Fruit fly (Drosophila melanogaster): ENCODE measurements around the gene sowah.
A peak's percentile ranks its signal among the peaks of the same experiment; 100 is the strongest.

Gene sowah

DNA sequence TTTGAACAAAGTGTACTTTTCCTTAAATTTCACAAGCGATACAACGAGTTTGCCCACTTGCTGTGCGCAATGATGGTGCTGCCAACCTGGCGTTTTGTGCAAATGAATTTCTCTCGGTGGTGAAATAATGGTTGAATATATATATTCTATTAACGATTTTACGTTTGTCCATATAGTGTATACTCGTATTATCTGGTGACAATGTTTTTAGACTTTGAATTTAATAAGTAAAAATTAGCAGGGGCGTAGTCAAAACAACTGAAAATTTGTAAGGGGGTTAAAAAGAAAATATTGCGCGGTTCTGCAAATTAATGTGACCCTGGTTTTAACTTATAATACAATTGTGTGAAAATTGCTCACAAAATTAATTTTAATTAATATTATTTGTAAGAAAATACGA, 48.4 kb downstream of the sowah start, which contains the start of the genes ver and Gcn5 (continued):
- peak; percentile 92 for TF ChIP-seq sisA (GFP tag; IDR thresholded peaks at IDR 0.05)
- peak; percentile 70 for TF ChIP-seq CG3838 (GFP tag; optimal IDR thresholded peaks at IDR 0.05)
- TF ChIP-seq CG12942 (GFP tag; optimal IDR thresholded peaks at IDR 0.05): peak; percentile 86
- TF ChIP-seq CG4617 (GFP tag; optimal IDR thresholded peaks at IDR 0.05; ENCODE audit: borderline replicate concordance): peak; percentile 74
- no peak for TF ChIP-seq sima (GFP tag; optimal IDR thresholded peaks at IDR 0.05)
- TF ChIP-seq CG17802 (tag; optimal IDR thresholded peaks at IDR 0.05): peak; percentile 70
- TF ChIP-seq wor (GFP tag; IDR thresholded peaks at IDR 0.05): peak; percentile 88
- TF ChIP-seq CrebB (tag; optimal IDR thresholded peaks at IDR 0.05): peak; percentile 71
- TF ChIP-seq tll (GFP tag; optimal IDR thresholded peaks at IDR 0.05): peak in 1 of 2 experiments; percentile 27
- peak; percentile 80 for TF ChIP-seq CG31388 (GFP tag; optimal IDR thresholded peaks at IDR 0.05)
- peak; percentile 72 for TF ChIP-seq Gsc (GFP tag; IDR thresholded peaks at IDR 0.05)
- TF ChIP-seq CG12391 (tag; optimal IDR thresholded peaks at IDR 0.05): peak; percentile 95
- no peak for TF ChIP-seq CG8478 (optimal IDR thresholded peaks at IDR 0.05)
- TF ChIP-seq jumu (GFP tag; optimal IDR thresholded peaks at IDR 0.05): peak; percentile 78
- peak; percentile 45 for TF ChIP-seq CG9876 (GFP tag; optimal IDR thresholded peaks at IDR 0.05)
- peak; percentile 56 for TF ChIP-seq CG15479 (GFP tag; optimal IDR thresholded peaks at IDR 0.05)
- peak; percentile 84 for TF ChIP-seq CG1529 (GFP tag; optimal IDR thresholded peaks at IDR 0.05)
- peak; percentile 82 for TF ChIP-seq E2f2 (GFP tag; IDR thresholded peaks at IDR 0.05)
- peak; percentile 81 for TF ChIP-seq maf-S (GFP tag; optimal IDR thresholded peaks at IDR 0.05)
- no peak for TF ChIP-seq sd (tag; optimal IDR thresholded peaks at IDR 0.05)
- 0 out of 2 replicates have a peak, but pooled peaks have one; percentile 60 for TF ChIP-seq GATAe (GFP tag; conservative IDR thresholded peaks at IDR 0.05)
- TF ChIP-seq phol (tag; optimal IDR thresholded peaks at IDR 0.05): peak; percentile 92
- TF ChIP-seq CG6683 (GFP tag; optimal IDR thresholded peaks at IDR 0.05): peak; percentile 72
- TF ChIP-seq ewg (GFP tag; optimal IDR thresholded peaks at IDR 0.05): peak; percentile 90
- TF ChIP-seq CG7372 (GFP tag; IDR thresholded peaks at IDR 0.05): peak; percentile 94
- TF ChIP-seq ERR (GFP tag; optimal IDR thresholded peaks at IDR 0.05): no peak
- TF ChIP-seq bigmax (GFP tag; optimal IDR thresholded peaks at IDR 0.05): peak; percentile 71
- TF ChIP-seq B-H2 (GFP tag; optimal IDR thresholded peaks at IDR 0.05): peak; percentile 86
- peak; percentile 76 for TF ChIP-seq bowl (GFP tag; IDR thresholded peaks at IDR 0.05)
- TF ChIP-seq inv (GFP tag; IDR thresholded peaks at IDR 0.05; ENCODE audit: partially characterized antibody): no peak
- TF ChIP-seq MBD-R2 (GFP tag; IDR thresholded peaks at IDR 0.05): peak; percentile 87
- peak; percentile 87 for TF ChIP-seq Optix (GFP tag; IDR thresholded peaks at IDR 0.05)
- peak; percentile 65 for TF ChIP-seq Atf3 (GFP tag; optimal IDR thresholded peaks at IDR 0.05)
- TF ChIP-seq CG3163 (GFP tag; optimal IDR thresholded peaks at IDR 0.05): peak; percentile 51
- TF ChIP-seq ranshi (GFP tag; IDR thresholded peaks at IDR 0.05): peak; percentile 92
- TF ChIP-seq CG8765 (GFP tag; IDR thresholded peaks at IDR 0.05): peak; percentile 86
- TF ChIP-seq nom (GFP tag; optimal IDR thresholded peaks at IDR 0.05): peak; percentile 92
- TF ChIP-seq Mrtf (GFP tag; IDR thresholded peaks at IDR 0.05): peak; percentile 88
- no peak for TF ChIP-seq Lpt (GFP tag; optimal IDR thresholded peaks at IDR 0.05)
- TF ChIP-seq Hmx (GFP tag; optimal IDR thresholded peaks at IDR 0.05): peak; percentile 89
- TF ChIP-seq CG43689 (GFP tag; IDR thresholded peaks at IDR 0.05): peak; percentile 65; the same call in 1 of the 2 replicates
- TF ChIP-seq wek (GFP tag; optimal IDR thresholded peaks at IDR 0.05): peak; percentile 52
- peak; percentile 81 for TF ChIP-seq CG7987 (GFP tag; optimal IDR thresholded peaks at IDR 0.05)
- TF ChIP-seq Sry-β (GFP tag; optimal IDR thresholded peaks at IDR 0.05): peak; percentile 36
- peak; percentile 90 for TF ChIP-seq CG2889 (GFP tag; IDR thresholded peaks at IDR 0.05)
- TF ChIP-seq Aef1 (GFP tag; IDR thresholded peaks at IDR 0.05): peak; percentile 94
- TF ChIP-seq CG18476 (GFP tag; optimal IDR thresholded peaks at IDR 0.05): peak; percentile 92
- TF ChIP-seq NfI (GFP tag; optimal IDR thresholded peaks at IDR 0.05): peak; percentile 93
- peak; percentile 79 for TF ChIP-seq CG2875 (GFP tag; optimal IDR thresholded peaks at IDR 0.05)
- TF ChIP-seq CG13775 (GFP tag; optimal IDR thresholded peaks at IDR 0.05): peak; percentile 93
- peak; percentile 86 for TF ChIP-seq sqz (GFP tag; optimal IDR thresholded peaks at IDR 0.05)
